Fruit fly (Drosophila melanogaster): ENCODE data around the gene Dd.
A peak's percentile ranks its signal among the peaks of the same experiment; 100 is the strongest.

- peak; percentile 80 for TF ChIP-seq kay (GFP tag; optimal IDR thresholded peaks at IDR 0.05)
- peak; percentile 37; the same call in 1 of the 2 replicates for TF ChIP-seq CG4360 (GFP tag; IDR thresholded peaks at IDR 0.05)
- peak; percentile 12 for TF ChIP-seq cg (GFP tag; optimal IDR thresholded peaks at IDR 0.05)
- TF ChIP-seq CG3407 (GFP tag; optimal IDR thresholded peaks at IDR 0.05) = peak; percentile 88
- peak; percentile 94 for TF ChIP-seq fd96Cb (tag; optimal IDR thresholded peaks at IDR 0.05)
- TF ChIP-seq CG8765 (GFP tag; IDR thresholded peaks at IDR 0.05) = 0 out of 2 replicates have a peak, but pooled peaks have one; percentile 45
- TF ChIP-seq Mad (GFP tag; optimal IDR thresholded peaks at IDR 0.05) = peak; percentile 58
- peak; percentile 87 for TF ChIP-seq CG10366 (GFP tag; IDR thresholded peaks at IDR 0.05)
- TF ChIP-seq CG1233 (GFP tag; optimal IDR thresholded peaks at IDR 0.05) = peak; percentile 92
- peak; percentile 90 for TF ChIP-seq CG6854 (GFP tag; optimal IDR thresholded peaks at IDR 0.05)
- peak; percentile 88 for TF ChIP-seq tgo (GFP tag; IDR thresholded peaks at IDR 0.05)
- TF ChIP-seq CkIIα-i1 (GFP tag; IDR thresholded peaks at IDR 0.05) = no peak; the same call in 1 of the 2 replicates
- peak; percentile 63 for TF ChIP-seq YL-1 (GFP tag; optimal IDR thresholded peaks at IDR 0.05)
- peak; percentile 91 for TF ChIP-seq tap (tag; optimal IDR thresholded peaks at IDR 0.05)
Observed at dm6 chrX:21366311-21366990, 42.6 kb upstream of the Dd start.

Data from whole organism, embryonic.